Fruit fly (Drosophila melanogaster) whole organism, embryonic: ENCODE results near the gene CG13032.
A peak's percentile ranks its signal among the peaks of the same experiment; 100 is the strongest.

Source experiments
- Bdp1 ChIP-seq: fragments of 200-800 bp; sonication (Bioruptor generic); optimal IDR thresholded peaks from 3 replicates; lab custom pipeline; 2016; ENCODE audit warnings: missing biosample characterization, missing genetic modification characterization
- BtbVII ChIP-seq: fragments of 200-800 bp; sonication (Bioruptor generic); optimal IDR thresholded peaks from 3 replicates; lab custom pipeline; 2017; ENCODE audit warnings: missing biosample characterization, mild to moderate bottlenecking, missing genetic modification characterization
- CG10431 ChIP-seq: fragments of 200-800 bp; sonication (Bioruptor generic); optimal IDR thresholded peaks from 3 replicates; lab custom pipeline; 2018; ENCODE audit warnings: missing biosample characterization, mild to moderate bottlenecking, missing genetic modification characterization
- CG10462 ChIP-seq: fragments of 200-800 bp; sonication (Bioruptor generic); optimal IDR thresholded peaks from 2 replicates; lab custom pipeline; 2016; ENCODE audit warnings: missing biosample characterization, missing genetic modification characterization
- CG11093 ChIP-seq: fragments of 200-800 bp; sonication (Bioruptor generic); IDR thresholded peaks from 3 replicates; pipeline ENCODE4 v1.3.6; 2022; ENCODE audit warnings: missing biosample characterization, missing genetic modification characterization
- CG14441 ChIP-seq: fragments of 200-800 bp; sonication (Bioruptor generic); IDR thresholded peaks from 2 replicates; pipeline ENCODE4 v1.3.6; 2022; ENCODE audit warnings: missing biosample characterization, missing genetic modification characterization
- CG14710 ChIP-seq: fragments of 200-800 bp; sonication (Bioruptor generic); optimal IDR thresholded peaks from 3 replicates; lab custom pipeline; 2019; ENCODE audit warnings: missing biosample characterization, mild to moderate bottlenecking, missing genetic modification characterization, moderate library complexity
- CG17186 ChIP-seq: fragments of 200-800 bp; sonication (Bioruptor generic); optimal IDR thresholded peaks from 3 replicates; lab custom pipeline; 2017; ENCODE audit warnings: missing biosample characterization, missing genetic modification reagents, missing genetic modification characterization
- CG2678 ChIP-seq: fragments of 200-800 bp; sonication (Bioruptor generic); optimal IDR thresholded peaks from 3 replicates; lab custom pipeline; 2019; ENCODE audit warnings: missing biosample characterization, mild to moderate bottlenecking, missing genetic modification characterization, moderate library complexity
- CG3995 ChIP-seq: fragments of 200-800 bp; sonication (Bioruptor generic); optimal IDR thresholded peaks from 3 replicates; lab custom pipeline; 2016; ENCODE audit warnings: missing biosample characterization, missing genetic modification characterization
- CG6791 ChIP-seq: fragments of 200-800 bp; sonication (Bioruptor generic); IDR thresholded peaks from 3 replicates; pipeline ENCODE4 v1.3.6; 2022; ENCODE audit warnings: missing biosample characterization, missing genetic modification characterization; ENCODE audit not compliant: partially characterized antibody
- CG7372 ChIP-seq: fragments of 200-800 bp; sonication (Bioruptor generic); IDR thresholded peaks from 2 replicates; pipeline ENCODE4 v1.3.6; 2022; ENCODE audit warnings: missing biosample characterization, missing genetic modification characterization
- CG7839 ChIP-seq: fragments of 200-800 bp; sonication (Bioruptor generic); optimal IDR thresholded peaks from 3 replicates; lab custom pipeline; 2018; ENCODE audit warnings: missing biosample characterization, mild to moderate bottlenecking, missing genetic modification characterization, moderate library complexity
- CG8924 ChIP-seq: fragments of 200-800 bp; optimal IDR thresholded peaks from 3 replicates; lab custom pipeline; 2019; ENCODE audit warnings: missing biosample characterization, mild to moderate bottlenecking, missing genetic modification characterization, moderate library complexity
- CG9817 ChIP-seq: fragments of 200-800 bp; sonication (Bioruptor generic); optimal IDR thresholded peaks from 2 replicates; lab custom pipeline; 2018; ENCODE audit warnings: missing biosample characterization, mild to moderate bottlenecking, missing genetic modification characterization, moderate library complexity
- Dbx ChIP-seq: fragments of 200-800 bp; sonication (Bioruptor generic); IDR thresholded peaks from 3 replicates; pipeline ENCODE4 v1.3.6; 2022; ENCODE audit warnings: missing biosample characterization, missing genetic modification characterization
- Deaf1 ChIP-seq: fragments of 200-800 bp; optimal IDR thresholded peaks from 3 replicates; lab custom pipeline; 2019; ENCODE audit warnings: missing biosample characterization, mild to moderate bottlenecking, missing genetic modification characterization, moderate library complexity
- Dref ChIP-seq: fragments of 200-800 bp; sonication (Bioruptor generic); IDR thresholded peaks from 2 replicates; pipeline ENCODE4 v1.3.6; 2022; ENCODE audit warnings: missing biosample characterization, missing genetic modification characterization
- Elba2 ChIP-seq: fragments of 200-800 bp; sonication (Bioruptor generic); optimal IDR thresholded peaks from 3 replicates; lab custom pipeline; 2016; ENCODE audit warnings: missing biosample characterization, missing genetic modification characterization
- H2.0 ChIP-seq: fragments of 200-800 bp; sonication (Bioruptor generic); IDR thresholded peaks from 2 replicates; pipeline ENCODE4 v1.3.6; 2022; ENCODE audit warnings: missing biosample characterization, missing genetic modification characterization
- HLH54F ChIP-seq: fragments of 200-800 bp; sonication (Bioruptor generic); optimal IDR thresholded peaks from 3 replicates; lab custom pipeline; 2016; ENCODE audit warnings: missing biosample characterization, missing genetic modification characterization
- Hey ChIP-seq: fragments of 200-800 bp; sonication (Bioruptor generic); optimal IDR thresholded peaks from 3 replicates; lab custom pipeline; 2018; ENCODE audit warnings: missing biosample characterization, mild to moderate bottlenecking, missing genetic modification characterization
- Hr39 ChIP-seq: fragments of >200 bp; optimal IDR thresholded peaks from 2 replicates; lab custom pipeline; 2017
- Med ChIP-seq: fragments of 200-800 bp; sonication (Bioruptor generic); peaks from one replicate; lab custom pipeline; 2016; ENCODE audit warnings: missing biosample characterization, missing genetic modification characterization, mild to moderate bottlenecking, inconsistent platforms, moderate library complexity
- NK7.1 ChIP-seq: fragments of 200-800 bp; sonication (Bioruptor generic); optimal IDR thresholded peaks from 3 replicates; lab custom pipeline; 2016; ENCODE audit warnings: missing biosample characterization, missing genetic modification characterization
- Rfx ChIP-seq: fragments of 200-800 bp; sonication (Bioruptor generic); IDR thresholded peaks from 2 replicates; pipeline ENCODE4 v1.3.6; 2022; ENCODE audit warnings: missing biosample characterization, missing genetic modification characterization
- Side ChIP-seq: fragments of 200-800 bp; sonication (Bioruptor generic); optimal IDR thresholded peaks from 2 replicates; lab custom pipeline; 2016; ENCODE audit warnings: missing biosample characterization, missing genetic modification characterization
- ab ChIP-seq: fragments of 200-800 bp; sonication (Bioruptor generic); optimal IDR thresholded peaks from 2 replicates; lab custom pipeline; 2016; ENCODE audit warnings: missing biosample characterization, missing genetic modification characterization
- ac ChIP-seq: fragments of 200-800 bp; sonication (Bioruptor generic); optimal IDR thresholded peaks from 3 replicates; lab custom pipeline; 2017; ENCODE audit warnings: missing biosample characterization, mild to moderate bottlenecking, missing genetic modification characterization
- al ChIP-seq: fragments of 200-800 bp; sonication (Bioruptor generic); IDR thresholded peaks from 2 replicates; pipeline ENCODE4 v1.3.6; 2022; ENCODE audit warnings: missing biosample characterization, missing genetic modification characterization
- ara ChIP-seq: fragments of 200-800 bp; sonication (Bioruptor generic); IDR thresholded peaks from 2 replicates; pipeline ENCODE4 v1.3.6; 2022; ENCODE audit warnings: missing biosample characterization, missing genetic modification characterization
- ase ChIP-seq: fragments of 200-800 bp; sonication (Bioruptor generic); IDR thresholded peaks from 3 replicates; pipeline ENCODE4 v1.3.6; 2022; ENCODE audit warnings: missing biosample characterization, missing genetic modification characterization
- bab2 ChIP-seq: fragments of 200-800 bp; sonication (Bioruptor generic); optimal IDR thresholded peaks from 2 replicates; lab custom pipeline; 2016; ENCODE audit warnings: missing biosample characterization, missing genetic modification characterization
- bowl ChIP-seq: fragments of 200-800 bp; sonication (Bioruptor generic); IDR thresholded peaks from 2 replicates; pipeline ENCODE4 v1.3.6; 2022; ENCODE audit warnings: missing biosample characterization, missing genetic modification characterization
- dysf ChIP-seq: fragments of 200-800 bp; sonication (Bioruptor generic); IDR thresholded peaks from 3 replicates; pipeline ENCODE4 v1.3.6; 2022; ENCODE audit warnings: missing biosample characterization, missing genetic modification characterization
- gcm ChIP-seq: fragments of 200-800 bp; sonication (Bioruptor generic); optimal IDR thresholded peaks from 2 replicates; lab custom pipeline; 2019; ENCODE audit warnings: missing biosample characterization, mild to moderate bottlenecking, missing genetic modification characterization, moderate library complexity
- gem ChIP-seq: fragments of 200-800 bp; sonication (Bioruptor generic); optimal IDR thresholded peaks from 2 replicates; lab custom pipeline; 2019; ENCODE audit warnings: missing biosample characterization, mild to moderate bottlenecking, missing genetic modification characterization, moderate library complexity
- ham ChIP-seq: fragments of 200-800 bp; sonication (Bioruptor generic); IDR thresholded peaks from 2 replicates; pipeline ENCODE4 v1.3.6; 2022; ENCODE audit warnings: missing biosample characterization, missing genetic modification characterization
- insv ChIP-seq, 2 experiments: fragments of 200-800 bp; sonication (Bioruptor generic); optimal IDR thresholded peaks; 3 replicates each; lab custom pipeline; 2016 to 2018; ENCODE audit warnings: missing biosample characterization in 2 of 2, missing genetic modification characterization in 2 of 2
- lmd ChIP-seq: fragments of 200-800 bp; sonication (Bioruptor generic); IDR thresholded peaks from 2 replicates; pipeline ENCODE4 v1.3.6; 2022; ENCODE audit warnings: missing biosample characterization, missing genetic modification characterization
- lov ChIP-seq, 2 experiments: fragments of 200-800 bp in 1 of 2; fragments of >200 bp in 1 of 2; sonication (Bioruptor generic) in 1 of 2; IDR thresholded peaks in 1 of 2; optimal IDR thresholded peaks in 1 of 2; 2 replicates in 1 of 2; 3 replicates in 1 of 2; pipeline versions ENCODE4 v1.3.6 to Lab custom; 2017 to 2022; ENCODE audit warnings: missing biosample characterization in 1 of 2, missing genetic modification characterization in 1 of 2
- nerfin-1 ChIP-seq: fragments of 200-800 bp; sonication (Bioruptor generic); optimal IDR thresholded peaks from 3 replicates; lab custom pipeline; 2019; ENCODE audit warnings: missing biosample characterization, mild to moderate bottlenecking, missing genetic modification characterization, moderate library complexity
- nerfin-2 ChIP-seq: fragments of 200-800 bp; sonication (Bioruptor generic); IDR thresholded peaks from 2 replicates; pipeline ENCODE4 v1.3.6; 2022; ENCODE audit warnings: missing biosample characterization, missing genetic modification characterization; ENCODE audit not compliant: partially characterized antibody
- oc ChIP-seq: fragments of 200-800 bp; sonication (Bioruptor generic); optimal IDR thresholded peaks from 2 replicates; lab custom pipeline; 2018; ENCODE audit warnings: missing biosample characterization, mild to moderate bottlenecking, missing genetic modification characterization, moderate library complexity
- prd ChIP-seq, 3 experiments: fragments of >200 bp in 2 of 3; fragments of 200-800 bp in 1 of 3; sonication (Bioruptor generic) in 1 of 3; optimal IDR thresholded peaks in 2 of 3; IDR thresholded peaks in 1 of 3; 2 replicates in 2 of 3; 3 replicates in 1 of 3; pipeline versions ENCODE4 v1.3.6 to Lab custom; 2017 to 2022; ENCODE audit warnings: missing biosample characterization in 1 of 3, missing genetic modification characterization in 1 of 3
- sens ChIP-seq: fragments of 200-800 bp; sonication (Bioruptor generic); peaks from one replicate; lab custom pipeline; 2016; ENCODE audit warnings: missing biosample characterization, missing genetic modification characterization
- shn ChIP-seq: fragments of 200-800 bp; sonication (Bioruptor generic); optimal IDR thresholded peaks from 3 replicates; lab custom pipeline; 2016; ENCODE audit warnings: missing biosample characterization, missing genetic modification characterization
- slbo ChIP-seq: fragments of 200-800 bp; sonication (Bioruptor generic); IDR thresholded peaks from 2 replicates; pipeline ENCODE4 v1.3.6; 2022; ENCODE audit warnings: missing biosample characterization, missing genetic modification characterization
- trh ChIP-seq: fragments of 200-800 bp; sonication (Bioruptor generic); optimal IDR thresholded peaks from 2 replicates; lab custom pipeline; 2016; ENCODE audit warnings: missing biosample characterization, missing genetic modification characterization
- unpg ChIP-seq: fragments of 200-800 bp; sonication (Bioruptor generic); optimal IDR thresholded peaks from 3 replicates; lab custom pipeline; 2018; ENCODE audit warnings: missing biosample characterization, mild to moderate bottlenecking, missing genetic modification characterization, moderate library complexity
- wor ChIP-seq: fragments of 200-800 bp; sonication (Bioruptor generic); IDR thresholded peaks from 2 replicates; pipeline ENCODE4 v1.3.6; 2022; ENCODE audit warnings: missing biosample characterization, missing genetic modification characterization

The CG13032 gene

DNA sequence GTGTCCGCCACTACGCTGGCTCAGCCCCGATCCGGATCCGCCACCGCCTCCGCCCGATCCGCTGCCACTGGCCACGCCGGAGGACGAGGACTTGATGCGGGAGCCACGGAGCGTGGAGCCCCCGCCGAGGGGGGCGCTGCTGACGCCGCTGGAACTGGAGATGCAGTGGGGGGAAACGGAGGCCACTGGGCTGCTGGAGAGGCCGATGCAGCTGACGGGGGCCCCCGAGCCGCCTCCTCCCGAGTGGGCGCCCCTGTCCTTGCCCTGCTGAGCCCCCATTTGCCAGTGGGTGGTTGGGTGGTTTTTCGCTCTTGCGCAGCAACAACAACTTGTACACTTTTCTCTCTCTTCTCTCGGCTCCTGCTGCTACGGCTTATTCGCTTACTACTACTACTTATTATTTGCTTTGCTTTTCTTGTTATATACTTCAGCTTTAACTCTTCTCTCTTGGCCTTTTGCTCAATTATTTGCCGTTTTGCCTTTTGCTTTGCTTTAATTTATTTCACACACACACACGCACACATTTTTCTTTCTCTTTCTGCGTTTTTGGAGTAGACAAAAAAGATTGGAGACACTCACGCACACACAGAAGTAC lies 26.8 kb upstream of the CG13032 start (continued):
- TF ChIP-seq Hr39 (lab: Kevin White, UChicago) (peak; percentile 89), bowl (GFP tag; lab: Robert Waterston, UW) (no peak), CG2678 (tag; lab: Kevin White, UChicago) (no peak), NK7.1 (no peak), Deaf1 (tag; lab: Kevin White, UChicago) (no peak), Side (GFP tag; lab: Kevin White, UChicago) (no peak), oc (no peak), nerfin-1 (tag; lab: Kevin White, UChicago) (no peak), Dref (no peak), Med (GFP tag; lab: Kevin White, UChicago) (peak; percentile 74), Elba2 (GFP tag; lab: Kevin White, UChicago) (no peak), al (GFP tag; lab: Robert Waterston, UW) (no peak), CG3995 (GFP tag; lab: Kevin White, UChicago) (no peak), CG14441 (peak; percentile 34; the same call in 1 of the 2 replicates), shn (GFP tag; lab: Kevin White, UChicago) (no peak), lmd (GFP tag; lab: Robert Waterston, UW) (0 out of 2 replicates have a peak, but pooled peaks have one; percentile 26), bab2 (GFP tag; lab: Kevin White, UChicago) (no peak), slbo (GFP tag; lab: Robert Waterston, UW) (0 out of 2 replicates have a peak, but pooled peaks have one; percentile 32), gem (tag; lab: Kevin White, UChicago) (no peak), Bdp1 (no peak), Dbx (GFP tag; lab: Robert Waterston, UW) (peak; percentile 42; the same call in 1 of the 3 replicates), lov (optimal IDR thresholded peaks at IDR 0.05; lab: Kevin White, UChicago) (no peak), lov (GFP tag; IDR thresholded peaks at IDR 0.05; lab: Robert Waterston, UW) (peak; percentile 70; the same call in 1 of the 3 replicates), CG7839 (tag; lab: Kevin White, UChicago) (no peak), HLH54F (no peak), sens (GFP tag; lab: Kevin White, UChicago) (peak; percentile 39), CG14710 (no peak), Rfx (GFP tag; lab: Robert Waterston, UW) (peak; percentile 35; the same call in 1 of the 2 replicates), CG17186 (GFP tag; lab: Kevin White, UChicago) (no peak), nerfin-2 (0 out of 2 replicates have a peak, but pooled peaks have one; percentile 19), ara (GFP tag; lab: Robert Waterston, UW) (0 out of 2 replicates have a peak, but pooled peaks have one; percentile 30), prd (optimal IDR thresholded peaks at IDR 0.05; lab: Kevin White, UChicago) (no peak), prd (GFP tag; IDR thresholded peaks at IDR 0.05; lab: Robert Waterston, UW) (0 out of 3 replicates have a peak, but pooled peaks have one; percentile 22), ase (GFP tag; lab: Robert Waterston, UW) (0 out of 3 replicates have a peak, but pooled peaks have one; percentile 17), trh (GFP tag; lab: Kevin White, UChicago) (no peak), ham (GFP tag; lab: Robert Waterston, UW) (no peak), H2.0 (GFP tag; lab: Robert Waterston, UW) (no peak), dysf (0 out of 3 replicates have a peak, but pooled peaks have one; percentile 27), ab (no peak)

DNA sequence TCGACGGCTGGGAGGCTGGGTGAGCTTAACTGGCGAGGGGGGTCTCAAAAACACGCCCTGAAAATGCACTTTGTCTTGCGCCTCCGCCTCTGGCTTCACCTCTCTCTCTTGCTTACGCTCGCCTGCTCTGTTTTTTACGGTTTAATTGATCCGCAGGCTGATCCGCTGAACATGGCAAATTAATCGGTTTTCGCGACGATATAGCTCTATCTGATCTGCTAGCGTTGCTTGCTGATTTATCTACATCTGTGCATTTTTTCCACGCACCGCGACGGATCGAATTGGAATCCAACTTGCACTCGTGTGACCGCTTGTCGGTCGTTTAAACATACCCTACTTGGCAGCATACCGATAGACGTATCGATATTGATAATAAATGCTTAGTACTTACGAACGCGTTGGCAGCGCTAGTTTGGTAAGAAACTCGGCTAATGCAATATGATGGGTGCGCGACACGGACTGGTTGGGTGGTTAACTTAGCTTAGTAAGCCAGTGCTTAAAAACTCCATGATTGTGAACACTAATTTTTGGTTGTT lies 26.1 kb upstream of the CG13032 start, which contains the start of gene Abl:
Gene Abl (minus strand): TSS at position 305 of the 536 bp plus-strand sequence.
- TF ChIP-seq Side (GFP tag; lab: Kevin White, UChicago): peak; percentile 74
- peak; percentile 88 for TF ChIP-seq CG6791 (GFP tag; lab: Robert Waterston, UW)
- TF ChIP-seq wor: no peak
- no peak for TF ChIP-seq CG10431 (GFP tag; lab: Kevin White, UChicago)
- no peak for TF ChIP-seq Hey (tag; lab: Kevin White, UChicago)
- TF ChIP-seq CG10462: peak; percentile 1
- TF ChIP-seq CG8924: peak; percentile 47
- peak; percentile 69 for TF ChIP-seq CG9817 (tag; lab: Kevin White, UChicago)
- no peak for TF ChIP-seq ac (GFP tag; lab: Kevin White, UChicago)
- TF ChIP-seq insv (GFP tag; optimal IDR thresholded peaks at IDR 0.05; lab: Kevin White, UChicago): peak; percentile 86 to 99
- TF ChIP-seq BtbVII (GFP tag; lab: Kevin White, UChicago): no peak
- TF ChIP-seq CG7372: no peak
- TF ChIP-seq gcm (GFP tag; lab: Kevin White, UChicago): peak; percentile 31
- TF ChIP-seq unpg: peak; percentile 31
- no peak for TF ChIP-seq CG11093 (GFP tag; lab: Robert Waterston, UW)
